Worm (Caenorhabditis elegans): Measurements from ENCODE around the gene C12D8.20.

C12D8.20 gene

DNA sequence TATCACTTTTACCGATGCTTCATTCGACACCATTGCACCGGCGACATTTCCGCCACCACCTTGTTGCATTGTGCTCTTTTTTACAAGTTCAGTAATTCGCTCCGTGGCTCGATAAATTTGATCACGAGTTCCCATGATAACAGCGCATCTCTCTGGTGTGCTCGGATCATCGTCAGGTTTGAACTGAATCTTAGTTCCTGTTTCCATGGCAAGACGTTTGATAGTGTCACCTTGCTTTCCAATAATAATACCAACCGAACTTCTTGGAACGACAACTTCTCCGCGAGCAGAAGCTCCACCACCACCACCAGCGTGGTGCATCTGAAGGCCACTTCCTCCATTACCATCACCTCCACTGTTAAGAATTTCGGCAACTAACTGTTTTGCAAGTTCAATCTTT is 15.1 kb downstream of the C12D8.20 start:
- peak; percentile 96 for TF ChIP-seq aha-1 (tag)
- TF ChIP-seq egl-43 (GFP tag; IDR thresholded peaks at IDR 0.05) = no peak
- no peak for TF ChIP-seq dpl-1 (GFP tag; optimal IDR thresholded peaks at IDR 0.05)
- no peak for TF ChIP-seq ama-1 (optimal IDR thresholded peaks at IDR 0.05)
- no peak for TF ChIP-seq pqm-1 (tag; optimal IDR thresholded peaks at IDR 0.05)
- no peak for TF ChIP-seq ceh-28 (tag; optimal IDR thresholded peaks at IDR 0.05)
- TF ChIP-seq sdz-12 (GFP tag; optimal IDR thresholded peaks at IDR 0.05) = no peak

DNA sequence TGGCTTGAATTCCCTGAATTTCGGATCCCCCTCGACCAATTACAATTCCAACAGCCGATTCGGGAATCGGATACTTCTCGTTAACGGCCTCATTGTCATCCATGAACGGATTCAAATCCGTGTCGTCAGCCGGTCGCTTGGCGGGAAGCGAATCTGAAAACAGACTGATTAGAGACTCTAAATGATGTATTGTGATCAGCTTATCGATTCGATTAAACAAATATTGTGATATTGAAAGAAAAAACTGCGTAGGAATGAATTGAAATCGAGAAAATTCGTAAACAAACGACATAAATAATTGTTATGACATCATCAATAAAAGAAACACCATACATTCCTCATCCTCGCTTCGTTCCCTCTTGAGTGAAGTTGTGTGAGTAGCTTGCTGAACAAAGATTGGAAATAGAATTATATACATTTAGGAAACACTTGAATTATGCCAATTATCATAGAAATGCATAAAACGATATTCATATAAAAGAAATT is 15.9 kb downstream of the C12D8.20 start:
- TF ChIP-seq unc-62 (GFP tag; optimal IDR thresholded peaks at IDR 0.05 in 1 of 2) (no peak), unc-62 (tag; optimal IDR thresholded peaks at IDR 0.05) (no peak), zip-11 (GFP tag; IDR thresholded peaks at IDR 0.05) (no peak), vab-7 (GFP tag; IDR thresholded peaks at IDR 0.05) (no peak), nhr-77 (tag; optimal IDR thresholded peaks at IDR 0.05) (no peak), saeg-2 (GFP tag; IDR thresholded peaks at IDR 0.05) (no peak), daf-16 (GFP tag; optimal IDR thresholded peaks at IDR 0.05) (no peak), daf-16 (tag; optimal IDR thresholded peaks at IDR 0.05) (no peak), Y48G9A.11 (GFP tag; IDR thresholded peaks at IDR 0.05) (0 out of 2 replicates have a peak, but pooled peaks have one; percentile 23), lin-38 (GFP tag; IDR thresholded peaks at IDR 0.05) (peak; percentile 67), T26A8.4 (GFP tag; IDR thresholded peaks at IDR 0.05) (no peak), F37D6.2 (tag; optimal IDR thresholded peaks at IDR 0.05) (no peak), jun-1 (tag; optimal IDR thresholded peaks at IDR 0.05) (no peak), zip-2 (tag; optimal IDR thresholded peaks at IDR 0.05) (no peak), Y75B8A.6 (GFP tag; IDR thresholded peaks at IDR 0.05) (0 out of 2 replicates have a peak, but pooled peaks have one; percentile 79), madf-9 (GFP tag; conservative IDR thresholded peaks at IDR 0.05) (no peak), lin-15B (tag; optimal IDR thresholded peaks at IDR 0.05) (no peak), nhr-102 (tag; optimal IDR thresholded peaks at IDR 0.05) (no peak), nhr-48 (tag; optimal IDR thresholded peaks at IDR 0.05) (no peak), lin-1 (GFP tag; IDR thresholded peaks at IDR 0.05) (no peak; the same call in 1 of the 2 replicates), egl-27 (tag; optimal IDR thresholded peaks at IDR 0.05) (no peak), lim-7 (GFP tag; IDR thresholded peaks at IDR 0.05) (no peak), gei-8 (GFP tag; optimal IDR thresholded peaks at IDR 0.05) (no peak), aha-1 (tag) (no peak), lsy-2 (tag; optimal IDR thresholded peaks at IDR 0.05) (no peak), pha-4 (GFP tag; IDR thresholded peaks at IDR 0.05) (peak; percentile 50; the same call in 1 of the 2 replicates), pha-4 (tag; optimal IDR thresholded peaks at IDR 0.05) (no peak), Y5F2A.4 (GFP tag; optimal IDR thresholded peaks at IDR 0.05) (peak; percentile 18), D1046.2 (GFP tag; IDR thresholded peaks at IDR 0.05) (no peak), duxl-1 (tag; optimal IDR thresholded peaks at IDR 0.05; ENCODE audit: poor library complexity) (no peak), daf-12 (tag; optimal IDR thresholded peaks at IDR 0.05) (no peak), cey-2 (tag; optimal IDR thresholded peaks at IDR 0.05; ENCODE audit: borderline replicate concordance, insufficient read depth) (no peak), nhr-25 (tag; optimal IDR thresholded peaks at IDR 0.05; ENCODE audit: borderline replicate concordance, insufficient read depth) (no peak), php-3 (GFP tag; IDR thresholded peaks at IDR 0.05) (no peak), daf-19 (GFP tag; conservative IDR thresholded peaks at IDR 0.05) (peak; percentile 32; the same call in 1 of the 2 replicates), nhr-111 (GFP tag; optimal IDR thresholded peaks at IDR 0.05) (no peak), T20F7.1 (GFP tag; optimal IDR thresholded peaks at IDR 0.05) (no peak), lir-3 (tag; optimal IDR thresholded peaks at IDR 0.05) (no peak), ama-1 (optimal IDR thresholded peaks at IDR 0.05) (peak; percentile 87), skn-1 (tag; optimal IDR thresholded peaks at IDR 0.05) (no peak), nhr-11 (tag; optimal IDR thresholded peaks at IDR 0.05) (no peak), ztf-7 (tag; optimal IDR thresholded peaks at IDR 0.05) (no peak), dve-1 (tag; optimal IDR thresholded peaks at IDR 0.05; ENCODE audit: insufficient read depth) (no peak), ZK546.5 (tag; optimal IDR thresholded peaks at IDR 0.05) (no peak), hmg-1.1 (GFP tag; IDR thresholded peaks at IDR 0.05) (no peak)
